Worm (Caenorhabditis elegans): ENCODE data around the gene prmn-1.

DNA sequence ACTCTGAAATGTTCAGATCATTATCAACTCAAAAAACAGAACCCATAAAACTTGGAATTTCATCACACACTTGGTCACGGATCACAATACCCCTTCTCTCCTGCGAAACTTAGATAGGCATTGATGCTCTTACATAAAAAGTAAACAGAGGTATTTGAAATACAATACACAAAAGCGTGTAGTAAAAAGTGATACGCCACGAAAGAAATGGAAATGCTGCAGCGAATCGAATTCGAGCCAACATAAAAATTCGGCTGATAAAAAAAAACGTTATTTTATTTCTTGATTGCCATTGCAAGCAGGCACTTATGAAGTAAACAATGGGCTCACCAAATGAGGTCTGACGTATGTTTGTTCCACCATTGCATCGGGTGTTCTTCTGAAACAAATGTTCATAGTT is 41.8 kb downstream of the prmn-1 start:
- TF ChIP-seq him-1 (tag; optimal IDR thresholded peaks at IDR 0.05) (no peak), W03F9.2 (tag; optimal IDR thresholded peaks at IDR 0.05) (no peak), dao-5 (tag; optimal IDR thresholded peaks at IDR 0.05) (no peak)
